Worm (Caenorhabditis elegans) whole organism, L3 larva: ENCODE measurements around the gene F26A1.4.
"Not testable (repeated sequence)": the region's sequence is repeated elsewhere in the genome, so short reads cannot be mapped to it uniquely, and the experiment has no call there.

ENCODE experiments used
- R02D3.7 ChIP-seq: fragments of 150-350 bp; optimal IDR thresholded peaks from 2 replicates; lab custom pipeline; 2014; ENCODE audit warnings: missing biosample characterization, missing genetic modification characterization
- ZK546.5 ChIP-seq: sonication (generic microtip); optimal IDR thresholded peaks from 2 replicates; lab custom pipeline; 2017; ENCODE audit warnings: missing biosample characterization, missing genetic modification characterization
- aly-2 ChIP-seq: fragments of 150-350 bp; optimal IDR thresholded peaks from 2 replicates; lab custom pipeline; 2014; ENCODE audit warnings: missing biosample characterization, missing genetic modification characterization
- ama-1 ChIP-seq: fragments of 150-350 bp; optimal IDR thresholded peaks from 2 replicates; lab custom pipeline; 2018
- ceh-28 ChIP-seq: fragments of 150-350 bp; optimal IDR thresholded peaks from 2 replicates; lab custom pipeline; 2014; ENCODE audit warnings: missing biosample characterization, missing genetic modification reagents, missing genetic modification characterization
- ceh-82 ChIP-seq: fragments of 150-350 bp; optimal IDR thresholded peaks from 2 replicates; lab custom pipeline; 2014; ENCODE audit warnings: missing biosample characterization, missing genetic modification characterization
- ceh-9 ChIP-seq: sonication (generic microtip); optimal IDR thresholded peaks from 2 replicates; lab custom pipeline; 2018; ENCODE audit warnings: missing biosample characterization, missing genetic modification characterization
- daf-12 ChIP-seq: fragments of 150-350 bp; optimal IDR thresholded peaks from 2 replicates; lab custom pipeline; 2014; ENCODE audit warnings: missing biosample characterization, missing genetic modification reagents, missing genetic modification characterization
- egl-27 ChIP-seq: sonication (generic microtip); optimal IDR thresholded peaks from 4 replicates; lab custom pipeline; 2017; ENCODE audit warnings: missing biosample characterization, missing genetic modification reagents, missing genetic modification characterization
- elt-1 ChIP-seq: fragments of 150-350 bp; optimal IDR thresholded peaks from 2 replicates; lab custom pipeline; 2014; ENCODE audit warnings: missing biosample characterization, missing genetic modification characterization
- elt-2 ChIP-seq: sonication (generic microtip); optimal IDR thresholded peaks from 2 replicates; lab custom pipeline; 2016; ENCODE audit warnings: missing genetic modification reagents, mild to moderate bottlenecking, missing genetic modification characterization, missing compliant biosample characterization
- eor-1 ChIP-seq, 2 experiments: fragments of 150-350 bp; optimal IDR thresholded peaks; 2 replicates each; lab custom pipeline; 2014 to 2018; ENCODE audit warnings: missing biosample characterization in 2 of 2, missing genetic modification characterization in 2 of 2
- fkh-10 ChIP-seq: sonication (generic microtip); optimal IDR thresholded peaks from 2 replicates; lab custom pipeline; 2017; ENCODE audit warnings: missing biosample characterization, missing genetic modification reagents, missing genetic modification characterization
- jun-1 ChIP-seq: fragments of 150-350 bp; optimal IDR thresholded peaks from 2 replicates; lab custom pipeline; 2014; ENCODE audit warnings: missing biosample characterization, missing genetic modification reagents, missing genetic modification characterization
- lin-39 ChIP-seq: fragments of 150-350 bp; optimal IDR thresholded peaks from 2 replicates; lab custom pipeline; 2018; ENCODE audit warnings: missing biosample characterization, missing genetic modification reagents, missing genetic modification characterization
- lsy-12 ChIP-seq: sonication (generic microtip); optimal IDR thresholded peaks from 2 replicates; lab custom pipeline; 2016; ENCODE audit warnings: mild to moderate bottlenecking, missing genetic modification characterization, missing compliant biosample characterization
- nfya-1 ChIP-seq: sonication (generic microtip); optimal IDR thresholded peaks from 2 replicates; lab custom pipeline; 2017; ENCODE audit warnings: missing genetic modification characterization, mild to moderate bottlenecking, missing compliant biosample characterization, antibody characterized with exemption, moderate library complexity; ENCODE audit not compliant: insufficient read depth
- nhr-11 ChIP-seq: fragments of 150-350 bp; optimal IDR thresholded peaks from 2 replicates; lab custom pipeline; 2014; ENCODE audit warnings: missing biosample characterization, missing genetic modification characterization
- nhr-12 ChIP-seq: fragments of 150-350 bp; optimal IDR thresholded peaks from 2 replicates; lab custom pipeline; 2014; ENCODE audit warnings: missing biosample characterization, missing genetic modification characterization
- nhr-23 ChIP-seq: fragments of 150-350 bp; optimal IDR thresholded peaks from 2 replicates; lab custom pipeline; 2014; ENCODE audit warnings: missing biosample characterization, missing genetic modification reagents, missing genetic modification characterization
- nhr-25 ChIP-seq: sonication (generic microtip); optimal IDR thresholded peaks from 2 replicates; lab custom pipeline; 2017; ENCODE audit warnings: missing biosample characterization, missing genetic modification characterization
- nhr-28 ChIP-seq: fragments of 150-350 bp; optimal IDR thresholded peaks from 2 replicates; lab custom pipeline; 2014; ENCODE audit warnings: missing biosample characterization, missing genetic modification characterization
- nhr-43 ChIP-seq: sonication (generic microtip); optimal IDR thresholded peaks from 2 replicates; lab custom pipeline; 2016; ENCODE audit warnings: mild to moderate bottlenecking, missing genetic modification characterization, missing compliant biosample characterization; ENCODE audit not compliant: poor library complexity, severe bottlenecking
- pha-4 ChIP-seq: fragments of 150-350 bp; optimal IDR thresholded peaks from 2 replicates; lab custom pipeline; 2014; ENCODE audit warnings: missing biosample characterization, missing genetic modification reagents, missing genetic modification characterization
- pqm-1 ChIP-seq: fragments of 150-350 bp; optimal IDR thresholded peaks from 2 replicates; lab custom pipeline; 2017; ENCODE audit warnings: missing biosample characterization, missing genetic modification characterization, inconsistent platforms
- skn-1 ChIP-seq: fragments of 150-350 bp; optimal IDR thresholded peaks from 2 replicates; lab custom pipeline; 2014; ENCODE audit warnings: missing biosample characterization, missing genetic modification characterization
- snpc-4 ChIP-seq: fragments of 150-350 bp; optimal IDR thresholded peaks from 2 replicates; lab custom pipeline; 2014; ENCODE audit warnings: missing biosample characterization, missing genetic modification characterization
- tbx-2 ChIP-seq: sonication (generic microtip); optimal IDR thresholded peaks from 2 replicates; lab custom pipeline; 2016; ENCODE audit warnings: mild to moderate bottlenecking, missing genetic modification characterization, missing compliant biosample characterization
- ztf-11 ChIP-seq: fragments of 150-350 bp; optimal IDR thresholded peaks from 2 replicates; lab custom pipeline; 2014; ENCODE audit warnings: missing biosample characterization, missing genetic modification characterization

Gene F26A1.4

DNA sequence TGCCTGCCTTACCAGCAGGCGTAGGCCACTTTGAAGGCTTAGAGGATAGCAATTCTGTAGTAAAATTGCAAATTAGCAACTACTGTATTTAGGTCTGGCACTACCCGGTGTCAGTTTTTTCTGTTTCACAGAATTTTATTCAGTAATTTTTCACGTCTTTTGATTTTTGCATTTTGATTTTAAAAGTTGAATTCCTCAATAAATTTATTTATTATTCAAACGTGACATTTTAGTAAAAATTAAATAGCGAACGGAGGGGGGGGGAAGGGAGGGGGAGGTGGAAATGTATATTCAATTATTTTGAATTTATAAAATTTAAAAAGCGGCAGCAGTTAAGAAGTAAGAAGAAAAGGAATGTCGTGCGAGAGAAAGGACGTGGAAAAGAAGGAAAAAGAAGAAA lies at the start of gene F26A1.4:
F26A1.4 (plus strand) TSS at position 301 of the 400 bp plus-strand sequence.
- TF ChIP-seq pha-4 (no peak), nhr-11 (tag; lab: Kevin White, UChicago) (no peak), lin-39 (tag; lab: Kevin White, UChicago) (no peak), elt-1 (tag; lab: Kevin White, UChicago) (no peak), skn-1 (tag; lab: Kevin White, UChicago) (no peak), nhr-23 (tag; lab: Kevin White, UChicago) (no peak), ZK546.5 (tag; lab: Kevin White, UChicago) (no peak), fkh-10 (GFP tag; lab: Kevin White, UChicago) (no peak), ztf-11 (tag; lab: Kevin White, UChicago) (no peak), snpc-4 (no peak), aly-2 (tag; lab: Kevin White, UChicago) (no peak)

DNA sequence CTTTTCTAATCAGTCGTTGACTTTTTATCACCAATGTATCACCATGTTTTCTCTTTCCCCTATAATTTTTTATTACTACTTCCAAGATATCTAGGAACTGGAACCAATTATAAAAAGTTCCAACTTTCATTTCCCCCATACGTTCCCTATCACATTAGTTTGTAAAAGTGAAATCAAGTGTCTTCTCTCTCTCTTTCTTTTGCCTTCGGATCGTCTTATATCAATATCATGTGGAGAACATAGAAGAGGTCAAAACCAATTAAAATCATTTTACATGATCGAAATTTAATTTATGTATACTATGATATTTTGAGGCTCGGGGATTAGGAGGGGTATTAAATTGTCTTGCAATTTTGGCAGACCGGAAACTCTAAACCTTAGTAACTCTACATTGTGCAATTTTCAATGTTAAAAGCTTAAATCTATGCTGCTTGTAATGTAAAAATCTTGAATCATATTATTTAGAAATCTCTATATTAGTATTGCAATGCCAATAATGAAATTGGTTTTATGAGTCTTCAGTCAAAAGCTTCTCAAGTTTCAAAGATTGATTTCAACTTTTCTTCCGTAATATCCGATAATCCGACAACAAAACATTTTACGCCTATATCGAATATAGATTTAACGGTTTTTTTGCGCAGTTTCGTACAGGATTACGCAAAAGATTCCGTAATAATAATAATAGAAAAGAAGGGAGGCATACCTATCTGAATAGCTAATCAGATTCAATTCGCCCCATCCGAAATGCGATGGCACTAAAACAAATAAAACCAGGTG lies 49.3 kb upstream of the F26A1.4 start:
- TF ChIP-seq snpc-4 (no peak), nhr-25 (no peak), R02D3.7 (tag; lab: Kevin White, UChicago) (no peak), nhr-12 (tag; lab: Kevin White, UChicago) (no peak), egl-27 (tag; lab: Kevin White, UChicago) (no peak), tbx-2 (tag; lab: Kevin White, UChicago) (no peak), ceh-82 (tag; lab: Kevin White, UChicago) (no peak), lin-39 (tag; lab: Kevin White, UChicago) (no peak), nhr-23 (tag; lab: Kevin White, UChicago) (no peak), jun-1 (tag; lab: Kevin White, UChicago) (no peak), eor-1 (tag; optimal IDR thresholded peaks at IDR 0.05; lab: Kevin White, UChicago) (no peak), lsy-12 (tag; lab: Kevin White, UChicago) (no peak), elt-2 (tag; lab: Kevin White, UChicago) (no peak), pqm-1 (tag; lab: Kevin White, UChicago) (no peak), nhr-28 (tag; lab: Kevin White, UChicago) (no peak)
- TF ChIP-seq, all 47 proteins: peak for 0

DNA sequence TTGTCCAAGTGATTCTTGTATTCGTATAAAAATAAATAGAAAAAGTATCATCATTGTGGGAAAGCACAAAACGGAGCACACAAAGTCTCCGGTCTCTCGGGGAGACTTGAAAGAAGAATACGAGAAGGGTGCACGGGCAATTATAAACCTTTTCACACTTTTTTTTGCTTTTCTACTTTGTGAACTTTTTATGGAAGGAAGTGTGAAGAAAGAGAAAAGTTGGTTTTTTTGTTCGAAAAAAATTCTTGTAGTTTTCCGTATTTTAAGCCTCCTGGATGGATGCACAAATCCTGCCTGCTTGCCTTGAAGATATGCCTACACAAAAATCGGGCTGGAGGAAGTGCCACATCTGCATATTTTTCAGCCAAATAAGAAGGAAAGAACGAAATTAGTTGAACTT lies 39.3 kb upstream of the F26A1.4 start, which contains the start of gene B0393.7:
B0393.7 (minus strand) TSS at position 101 of the 400 bp plus-strand sequence.
- TF ChIP-seq ceh-9 (tag; lab: Kevin White, UChicago) = no peak
- no peak for TF ChIP-seq daf-12 (tag; lab: Kevin White, UChicago)
- TF ChIP-seq eor-1 (tag; optimal IDR thresholded peaks at IDR 0.05; lab: Kevin White, UChicago) = no peak
- TF ChIP-seq ztf-11 (tag; lab: Kevin White, UChicago) = no peak
- TF ChIP-seq ceh-28 (tag; lab: Kevin White, UChicago) = no peak

ce11 chrIII:4779855-4780254 lies 37.5 kb upstream of the F26A1.4 start, which contains the start of gene B0393.9:
Gene B0393.9, minus strand, starts transcription at chrIII:4780157.
- no peak for TF ChIP-seq ama-1 (lab: Kevin White, UChicago)
- TF ChIP-seq nhr-28 (tag; lab: Kevin White, UChicago) = no peak
- TF ChIP-seq elt-2 (tag; lab: Kevin White, UChicago) = peak; percentile 55
- peak; percentile 35 for TF ChIP-seq pqm-1 (tag; lab: Kevin White, UChicago)
- no peak for TF ChIP-seq fkh-10 (GFP tag; lab: Kevin White, UChicago)

- not testable (repeated sequence) for TF ChIP-seq eor-1 (tag; optimal IDR thresholded peaks at IDR 0.05; lab: Kevin White, UChicago); ztf-11 (tag; lab: Kevin White, UChicago); nhr-43 (tag; lab: Kevin White, UChicago)
These were observed 35.3 kb upstream of the F26A1.4 start, which contains the start of the genes gex-5 and C38D4.10 for ce11 chrIII:4781937-4782576. Gene gex-5, minus strand, starts transcription at chrIII:4781987. Gene C38D4.10, plus strand, starts transcription at chrIII:4782526.

ce11 chrIII:4785131-4785530 lies 32.2 kb upstream of the F26A1.4 start, which contains the start of gene enu-3.2:
Gene enu-3.2, minus strand, starts transcription at chrIII:4785235.
- TF ChIP-seq nhr-11 (tag; lab: Kevin White, UChicago); snpc-4; nfya-1 (tag; lab: Kevin White, UChicago): not testable (repeated sequence)
